Fruit fly (Drosophila melanogaster): ENCODE measurements around the gene S6k.

Gene S6k

DNA sequence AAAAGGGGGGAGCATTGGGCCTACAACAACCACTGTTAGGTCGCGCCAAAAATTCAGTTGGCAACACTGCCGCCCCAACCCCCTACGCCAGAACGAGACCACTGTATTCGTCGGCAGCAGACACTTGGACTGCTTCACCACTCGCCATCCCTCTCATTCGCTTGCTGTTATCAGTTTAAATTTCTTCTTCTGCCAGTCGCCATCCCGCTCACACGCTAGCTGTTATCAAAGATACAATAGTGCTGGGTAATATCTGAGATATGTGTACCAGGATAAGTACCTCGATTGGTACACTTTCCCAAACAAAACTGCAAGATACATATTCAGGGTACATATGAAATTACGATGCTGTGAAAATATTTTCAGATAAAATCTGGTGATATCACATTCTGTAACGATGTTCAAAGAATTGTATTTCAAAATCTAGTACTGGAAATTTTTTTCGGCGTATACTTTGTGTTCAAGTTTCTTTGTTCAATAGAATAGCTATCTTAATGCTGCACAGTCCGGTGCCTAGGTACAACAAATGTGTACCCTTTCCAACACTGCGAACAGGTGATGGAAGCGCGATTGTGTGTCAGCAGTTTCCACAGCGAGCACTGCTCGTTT lies 39.8 kb downstream of the S6k start (continued):
- 0 out of 2 replicates have a peak, but pooled peaks have one; percentile 33 for TF ChIP-seq Awh (GFP tag; IDR thresholded peaks at IDR 0.05)
- TF ChIP-seq CHES-1-like (GFP tag; optimal IDR thresholded peaks at IDR 0.05) = peak; percentile 88
- TF ChIP-seq Bteb2 (GFP tag; optimal IDR thresholded peaks at IDR 0.05) = peak; percentile 86
- no peak for TF ChIP-seq tll (GFP tag; optimal IDR thresholded peaks at IDR 0.05)
- peak; percentile 89 for TF ChIP-seq Meics (GFP tag; optimal IDR thresholded peaks at IDR 0.05)
- 0 out of 2 replicates have a peak, but pooled peaks have one; percentile 7 for TF ChIP-seq CG16779 (GFP tag; IDR thresholded peaks at IDR 0.05)
- peak; percentile 96 for TF ChIP-seq row (GFP tag; IDR thresholded peaks at IDR 0.05)
- peak; percentile 86 for TF ChIP-seq CG15601 (tag; optimal IDR thresholded peaks at IDR 0.05)
- no peak for TF ChIP-seq Jarid2 (GFP tag; optimal IDR thresholded peaks at IDR 0.05)
- TF ChIP-seq gsb (GFP tag; IDR thresholded peaks at IDR 0.05) = no peak
- TF ChIP-seq CG13624 (GFP tag; optimal IDR thresholded peaks at IDR 0.05) = peak; percentile 80
- peak; percentile 64 for TF ChIP-seq CG32767 (GFP tag; IDR thresholded peaks at IDR 0.05)
- no peak for TF ChIP-seq hkb (optimal IDR thresholded peaks at IDR 0.05)
- peak; percentile 75 for TF ChIP-seq hkb (GFP tag; IDR thresholded peaks at IDR 0.05)
- TF ChIP-seq eyg (GFP tag; optimal IDR thresholded peaks at IDR 0.05) = peak; percentile 68
- peak; percentile 27; the same call in 1 of the 2 replicates for TF ChIP-seq Oaz (GFP tag; IDR thresholded peaks at IDR 0.05)
- no peak for TF ChIP-seq TFAM (GFP tag; optimal IDR thresholded peaks at IDR 0.05)
- peak; percentile 79 for TF ChIP-seq CG9609 (GFP tag; optimal IDR thresholded peaks at IDR 0.05)
- peak; percentile 56; the same call in 1 of the 2 replicates for TF ChIP-seq ranshi (GFP tag; IDR thresholded peaks at IDR 0.05)
- peak; percentile 85 for TF ChIP-seq CG18619 (GFP tag; optimal IDR thresholded peaks at IDR 0.05)
- peak; percentile 46 for TF ChIP-seq CG8359 (GFP tag; optimal IDR thresholded peaks at IDR 0.05; ENCODE audit: borderline replicate concordance)
- TF ChIP-seq Taf1 (GFP tag; IDR thresholded peaks at IDR 0.05) = peak; percentile 41; the same call in 1 of the 2 replicates
- TF ChIP-seq crp (GFP tag; optimal IDR thresholded peaks at IDR 0.05) = peak in 1 of 2 experiments; percentile 76
- peak; percentile 73 for TF ChIP-seq CG30020 (tag; optimal IDR thresholded peaks at IDR 0.05)
- TF ChIP-seq sens-2 (GFP tag; IDR thresholded peaks at IDR 0.05) = 0 out of 2 replicates have a peak, but pooled peaks have one; percentile 29
- TF ChIP-seq Myb (GFP tag; optimal IDR thresholded peaks at IDR 0.05) = peak; percentile 76
- peak; percentile 81 for TF ChIP-seq CG17829 (tag; optimal IDR thresholded peaks at IDR 0.05)
- TF ChIP-seq tna (GFP tag; IDR thresholded peaks at IDR 0.05; ENCODE audit: partially characterized antibody) = no peak
- TF ChIP-seq bsh (GFP tag; optimal IDR thresholded peaks at IDR 0.05) = peak; percentile 54 to 81
- peak; percentile 89 for TF ChIP-seq Antp (GFP tag; optimal IDR thresholded peaks at IDR 0.05)
- TF ChIP-seq sob (GFP tag; IDR thresholded peaks at IDR 0.05) = peak; percentile 71
- peak; percentile 98 for TF ChIP-seq CG9215 (GFP tag; IDR thresholded peaks at IDR 0.05)
- TF ChIP-seq slou (GFP tag; optimal IDR thresholded peaks at IDR 0.05) = peak; percentile 87
- peak; percentile 50 for TF ChIP-seq Atf3 (GFP tag; optimal IDR thresholded peaks at IDR 0.05)
- peak; percentile 87 for TF ChIP-seq B-H2 (GFP tag; optimal IDR thresholded peaks at IDR 0.05)
- peak; percentile 98 for TF ChIP-seq CG1832 (GFP tag; optimal IDR thresholded peaks at IDR 0.05)
- no peak for TF ChIP-seq CG11085 (GFP tag; IDR thresholded peaks at IDR 0.05)
- peak; percentile 19 for TF ChIP-seq ab (GFP tag; optimal IDR thresholded peaks at IDR 0.05)
- TF ChIP-seq kah (GFP tag; optimal IDR thresholded peaks at IDR 0.05) = peak; percentile 51
- TF ChIP-seq maf-S (GFP tag; optimal IDR thresholded peaks at IDR 0.05) = peak; percentile 83
- peak; percentile 60 for TF ChIP-seq wdn (GFP tag; IDR thresholded peaks at IDR 0.05)

All from whole organism, embryonic.